Worm (Caenorhabditis elegans) whole organism, young adult: ENCODE results near the gene dgk-5.

Experiments used
- lin-35 ChIP-seq, 3 experiments: fragments of 150-350 bp in 2 of 3; sonication (generic microtip) in 1 of 3; optimal IDR thresholded peaks; 2 replicates each; lab custom pipeline; 2014 to 2018; ENCODE audit warnings: missing biosample characterization in 3 of 3, missing genetic modification characterization in 3 of 3, missing genetic modification reagents in 3 of 3
- nfya-2 ChIP-seq: fragments of 200-800 bp; sonication (Bioruptor generic); IDR thresholded peaks from 2 replicates; pipeline ENCODE4 v1.3.6; 2022; ENCODE audit warnings: missing genetic modification reagents, missing genetic modification characterization, missing compliant biosample characterization

ce11 chrII:6443710-6444109 is 27.2 kb downstream of the dgk-5 start, which contains the start of gene K06A1.2:
- TF ChIP-seq lin-35 (GFP tag; optimal IDR thresholded peaks at IDR 0.05; lab: Kevin White, UChicago) (no peak), nfya-2 (no peak)
